Worm (Caenorhabditis elegans): ENCODE measurements around the gene srxa-4.

DNA sequence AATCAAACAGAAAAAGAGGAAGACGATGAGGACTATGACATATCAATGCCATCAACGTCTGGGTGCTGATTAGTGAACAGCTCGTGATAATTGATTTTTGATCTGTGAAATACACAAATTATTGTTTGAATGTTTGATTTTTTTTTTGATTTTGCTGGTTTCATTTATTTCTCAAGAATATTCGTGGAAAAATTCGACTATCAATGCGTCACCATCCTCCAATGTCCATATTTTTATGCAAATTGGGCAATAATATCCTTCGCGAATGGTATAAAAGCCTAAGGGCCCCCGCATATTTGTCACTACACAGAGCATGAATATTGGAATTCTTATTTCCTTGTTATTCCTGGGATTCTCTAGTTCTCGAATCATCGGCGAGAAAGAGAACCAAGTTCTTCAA, 19.5 kb downstream of the srxa-4 start, which contains the start of gene try-13:
- TF ChIP-seq sptf-1 (tag; optimal IDR thresholded peaks at IDR 0.05) (no peak), ceh-83 (GFP tag; optimal IDR thresholded peaks at IDR 0.05) (no peak), mab-5 (tag; optimal IDR thresholded peaks at IDR 0.05) (no peak), nhr-76 (tag; optimal IDR thresholded peaks at IDR 0.05) (no peak), pha-4 (tag; optimal IDR thresholded peaks at IDR 0.05) (no peak), lsy-2 (tag; optimal IDR thresholded peaks at IDR 0.05) (no peak), unc-62 (GFP tag; optimal IDR thresholded peaks at IDR 0.05) (no peak), M03D4.4 (tag; optimal IDR thresholded peaks at IDR 0.05) (no peak), nhr-12 (tag; optimal IDR thresholded peaks at IDR 0.05) (no peak)
